Fruit fly (Drosophila melanogaster) whole organism, adult: ENCODE results near the gene Rai1.

Experiments used
- CG11617 ChIP-seq: fragments of 200-800 bp; sonication (Bioruptor generic); optimal IDR thresholded peaks from 2 replicates; lab custom pipeline; 2017; ENCODE audit warnings: mild to moderate bottlenecking, missing biosample characterization, missing genetic modification reagents, missing genetic modification characterization
- CG12768 ChIP-seq: fragments of 200-800 bp; sonication (Bioruptor generic); optimal IDR thresholded peaks from 2 replicates; lab custom pipeline; 2017; ENCODE audit warnings: missing biosample characterization, missing genetic modification characterization, mild to moderate bottlenecking, moderate library complexity, missing genetic modification reagents
- CG14711 ChIP-seq: fragments of 200-800 bp; sonication (Bioruptor generic); optimal IDR thresholded peaks from 2 replicates; lab custom pipeline; 2018; ENCODE audit warnings: missing biosample characterization, mild to moderate bottlenecking, missing genetic modification characterization, moderate library complexity
- CG5204 ChIP-seq: fragments of 200-800 bp; sonication (Bioruptor generic); optimal IDR thresholded peaks from 2 replicates; lab custom pipeline; 2016; ENCODE audit warnings: missing biosample characterization, missing genetic modification characterization
- Clk ChIP-seq: fragments of 200-800 bp; sonication (Bioruptor generic); optimal IDR thresholded peaks from 2 replicates; lab custom pipeline; 2017; ENCODE audit warnings: missing biosample characterization, missing genetic modification characterization
- cic ChIP-seq: fragments of 200-800 bp; sonication (Bioruptor generic); optimal IDR thresholded peaks from 2 replicates; lab custom pipeline; 2017; ENCODE audit warnings: missing biosample characterization, mild to moderate bottlenecking, missing genetic modification characterization, moderate library complexity
- cnc ChIP-seq, 2 experiments: fragments of >200 bp; optimal IDR thresholded peaks; 2 replicates each; lab custom pipeline; 2017
- pad ChIP-seq: fragments of 200-800 bp; sonication (Bioruptor generic); optimal IDR thresholded peaks from 3 replicates; lab custom pipeline; 2017; ENCODE audit warnings: missing biosample characterization, missing genetic modification characterization, mild to moderate bottlenecking, moderate library complexity, missing genetic modification reagents

- TF ChIP-seq CG5204 (GFP tag; lab: Kevin White, UChicago) (no peak), CG12768 (GFP tag; lab: Kevin White, UChicago) (no peak), cnc (optimal IDR thresholded peaks at IDR 0.05; lab: Kevin White, UChicago) (no peak), pad (GFP tag; lab: Kevin White, UChicago) (no peak), CG11617 (GFP tag; lab: Kevin White, UChicago) (no peak), Clk (GFP tag; lab: Kevin White, UChicago) (no peak), cic (GFP tag; lab: Kevin White, UChicago) (no peak), CG14711 (tag; lab: Kevin White, UChicago) (no peak)
These were observed 36.8 kb upstream of the Rai1 start for dm6 chrX:16839905-16840304.
